Worm (Caenorhabditis elegans): ENCODE results near the gene F08F1.3.

- 0 out of 2 replicates have a peak, but pooled peaks have one; percentile 34 for TF ChIP-seq ztf-6 (GFP tag; IDR thresholded peaks at IDR 0.05)
- no peak for TF ChIP-seq let-526 (GFP tag; IDR thresholded peaks at IDR 0.05)
- no peak for TF ChIP-seq ekl-4 (GFP tag; IDR thresholded peaks at IDR 0.05)
- no peak for TF ChIP-seq mcd-1 (GFP tag; IDR thresholded peaks at IDR 0.05)
- TF ChIP-seq tlf-1 (GFP tag; optimal IDR thresholded peaks at IDR 0.05), result no peak
- TF ChIP-seq unc-62 (GFP tag; optimal IDR thresholded peaks at IDR 0.05), result no peak
- TF ChIP-seq nfyb-1 (GFP tag; IDR thresholded peaks at IDR 0.05), result no peak
These were observed 47.7 kb downstream of the F08F1.3 start for ce11 chrX:8476308-8476707.
